Fruit fly (Drosophila melanogaster) whole organism, adult: ENCODE results near the gene CG33310.

Experiments
- CG11617 ChIP-seq: fragments of 200-800 bp; sonication (Bioruptor generic); optimal IDR thresholded peaks from 2 replicates; lab custom pipeline; 2017; ENCODE audit warnings: mild to moderate bottlenecking, missing biosample characterization, missing genetic modification reagents, missing genetic modification characterization
- CG12768 ChIP-seq: fragments of 200-800 bp; sonication (Bioruptor generic); optimal IDR thresholded peaks from 2 replicates; lab custom pipeline; 2017; ENCODE audit warnings: missing biosample characterization, missing genetic modification characterization, mild to moderate bottlenecking, moderate library complexity, missing genetic modification reagents
- CG14711 ChIP-seq: fragments of 200-800 bp; sonication (Bioruptor generic); optimal IDR thresholded peaks from 2 replicates; lab custom pipeline; 2018; ENCODE audit warnings: missing biosample characterization, mild to moderate bottlenecking, missing genetic modification characterization, moderate library complexity
- CG1620 ChIP-seq: fragments of 200-800 bp; sonication (Bioruptor generic); optimal IDR thresholded peaks from 2 replicates; lab custom pipeline; 2016; ENCODE audit warnings: missing biosample characterization, missing genetic modification characterization
- CG33017 ChIP-seq: fragments of 200-800 bp; sonication (Bioruptor generic); optimal IDR thresholded peaks from 2 replicates; lab custom pipeline; 2018; ENCODE audit warnings: missing biosample characterization, mild to moderate bottlenecking, missing genetic modification characterization, moderate library complexity
- CG5204 ChIP-seq: fragments of 200-800 bp; sonication (Bioruptor generic); optimal IDR thresholded peaks from 2 replicates; lab custom pipeline; 2016; ENCODE audit warnings: missing biosample characterization, missing genetic modification characterization
- CG7045 ChIP-seq: fragments of 200-800 bp; sonication (Bioruptor generic); optimal IDR thresholded peaks from 2 replicates; lab custom pipeline; 2017; ENCODE audit warnings: missing biosample characterization, mild to moderate bottlenecking, missing genetic modification characterization
- CG7101 ChIP-seq: fragments of 200-800 bp; sonication (Bioruptor generic); optimal IDR thresholded peaks from 2 replicates; lab custom pipeline; 2018; ENCODE audit warnings: missing biosample characterization, mild to moderate bottlenecking, missing genetic modification characterization, moderate library complexity
- Clk ChIP-seq: fragments of 200-800 bp; sonication (Bioruptor generic); optimal IDR thresholded peaks from 2 replicates; lab custom pipeline; 2017; ENCODE audit warnings: missing biosample characterization, missing genetic modification characterization
- Crg-1 ChIP-seq: fragments of 200-800 bp; sonication (Bioruptor generic); optimal IDR thresholded peaks from 2 replicates; lab custom pipeline; 2016; ENCODE audit warnings: missing biosample characterization, missing genetic modification characterization
- Hr96 ChIP-seq: fragments of 200-800 bp; sonication (Bioruptor generic); optimal IDR thresholded peaks from 2 replicates; lab custom pipeline; 2016; ENCODE audit warnings: missing biosample characterization, missing genetic modification characterization
- Mnt ChIP-seq: fragments of 200-800 bp; sonication (Bioruptor generic); optimal IDR thresholded peaks from 2 replicates; lab custom pipeline; 2016; ENCODE audit warnings: missing biosample characterization, mild to moderate bottlenecking, missing genetic modification characterization
- bab1 ChIP-seq: fragments of 200-800 bp; sonication (Bioruptor generic); optimal IDR thresholded peaks from 3 replicates; lab custom pipeline; 2019; ENCODE audit warnings: missing biosample characterization, mild to moderate bottlenecking, missing genetic modification characterization, moderate library complexity
- cic ChIP-seq: fragments of 200-800 bp; sonication (Bioruptor generic); optimal IDR thresholded peaks from 2 replicates; lab custom pipeline; 2017; ENCODE audit warnings: missing biosample characterization, mild to moderate bottlenecking, missing genetic modification characterization, moderate library complexity
- cnc ChIP-seq, 2 experiments: fragments of >200 bp; optimal IDR thresholded peaks; 2 replicates each; lab custom pipeline; 2017
- kay ChIP-seq: fragments of 200-800 bp; sonication (Bioruptor generic); peaks from one replicate; lab custom pipeline; 2016; ENCODE audit warnings: missing biosample characterization, missing genetic modification characterization, borderline replicate concordance
- ovo ChIP-seq: fragments of 200-800 bp; sonication (Bioruptor generic); optimal IDR thresholded peaks from 2 replicates; lab custom pipeline; 2016; ENCODE audit warnings: missing biosample characterization, missing genetic modification characterization
- pad ChIP-seq: fragments of 200-800 bp; sonication (Bioruptor generic); optimal IDR thresholded peaks from 3 replicates; lab custom pipeline; 2017; ENCODE audit warnings: missing biosample characterization, missing genetic modification characterization, mild to moderate bottlenecking, moderate library complexity, missing genetic modification reagents
- tj ChIP-seq: fragments of 200-800 bp; sonication (Bioruptor generic); optimal IDR thresholded peaks from 3 replicates; lab custom pipeline; 2017; ENCODE audit warnings: missing biosample characterization, mild to moderate bottlenecking, missing genetic modification characterization, moderate library complexity
- toe ChIP-seq: fragments of 200-800 bp; sonication (Bioruptor generic); optimal IDR thresholded peaks from 2 replicates; lab custom pipeline; 2016; ENCODE audit warnings: missing biosample characterization, missing genetic modification characterization

CG33310 gene

DNA sequence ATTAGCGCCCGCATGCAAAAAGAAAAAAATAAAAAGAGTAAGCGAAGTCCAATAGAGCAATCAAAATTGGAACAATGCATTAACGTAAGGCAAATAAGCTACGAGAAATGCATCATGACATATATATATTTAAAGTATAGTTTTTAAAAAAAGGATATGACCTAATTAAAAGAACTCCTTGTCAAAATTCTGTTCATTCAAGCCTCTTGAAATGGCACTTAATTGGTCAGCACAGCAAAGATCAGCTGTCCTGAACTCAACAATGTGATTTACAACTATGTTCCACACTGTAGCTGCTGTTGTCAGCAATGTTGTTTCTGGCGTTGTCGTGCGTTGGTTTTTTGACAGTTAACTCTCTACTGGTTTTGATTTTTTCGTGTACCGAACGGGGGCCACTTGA is 24.8 kb upstream of the CG33310 start:
- TF ChIP-seq CG14711 (tag; lab: Kevin White, UChicago) (no peak), CG33017 (tag; lab: Kevin White, UChicago) (no peak), toe (GFP tag; lab: Kevin White, UChicago) (no peak), tj (GFP tag; lab: Kevin White, UChicago) (no peak), cic (GFP tag; lab: Kevin White, UChicago) (no peak), bab1 (GFP tag; lab: Kevin White, UChicago) (no peak), CG11617 (GFP tag; lab: Kevin White, UChicago) (no peak), kay (GFP tag; lab: Kevin White, UChicago) (no peak), CG1620 (no peak), pad (GFP tag; lab: Kevin White, UChicago) (no peak), CG12768 (GFP tag; lab: Kevin White, UChicago) (no peak), Mnt (GFP tag; lab: Kevin White, UChicago) (no peak), Hr96 (GFP tag; lab: Kevin White, UChicago) (no peak)

DNA sequence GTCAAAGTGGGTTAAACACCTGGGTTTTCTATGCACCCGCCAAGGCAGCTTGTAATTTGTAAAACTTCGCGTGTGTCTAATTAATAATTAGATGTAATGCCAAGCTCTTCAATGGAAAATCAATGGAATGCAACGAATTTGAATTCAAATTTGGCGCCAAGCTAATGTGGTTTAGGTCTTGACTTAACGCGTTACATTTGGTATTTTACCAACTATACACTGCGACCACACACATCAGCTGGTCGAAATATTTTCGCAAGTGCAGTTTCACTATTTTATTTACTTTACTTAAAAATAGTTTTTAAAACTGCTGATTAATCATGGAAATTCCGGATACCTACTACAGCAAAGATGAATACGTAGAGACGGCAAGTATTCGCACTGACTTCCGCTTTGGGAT is 21.2 kb upstream of the CG33310 start, which contains the start of gene DCTN5-p25:
Gene DCTN5-p25, plus strand, starts transcription at position 229 of the 400 bp plus-strand sequence.
- TF ChIP-seq CG5204 (GFP tag; lab: Kevin White, UChicago) (no peak), bab1 (GFP tag; lab: Kevin White, UChicago) (peak; percentile 14)

DNA sequence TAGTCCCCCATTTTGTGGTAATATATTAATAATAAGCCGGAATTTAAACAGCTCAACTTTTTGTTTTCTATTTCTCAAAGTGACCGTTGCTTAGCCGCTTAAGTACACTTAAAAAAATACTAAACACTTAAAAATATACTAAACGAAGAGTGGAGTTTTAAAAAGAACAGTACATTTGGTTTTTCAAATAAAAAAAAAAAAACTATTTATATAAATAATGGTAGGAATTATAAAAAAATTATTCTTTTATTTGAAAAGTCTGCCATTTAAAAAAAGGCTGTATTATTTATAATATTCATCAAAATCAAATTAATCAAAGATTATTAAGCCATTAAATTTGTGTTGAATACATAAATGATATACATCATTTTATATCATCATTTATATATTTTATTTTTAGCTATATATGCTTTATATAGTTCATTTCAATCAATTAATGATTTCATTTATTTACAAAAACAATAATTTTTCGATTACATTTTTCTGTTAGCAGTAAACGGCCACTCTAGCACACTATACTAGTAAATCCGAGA is 19.3 kb upstream of the CG33310 start, which contains the start of the genes Ankrd49 and NC2beta:
Gene Ankrd49, minus strand, starts transcription at position 101 of the 533 bp plus-strand sequence.
Gene NC2beta, plus strand, starts transcription at position 483 of the 533 bp plus-strand sequence.
- no peak for TF ChIP-seq Crg-1 (GFP tag; lab: Kevin White, UChicago)
- no peak for TF ChIP-seq CG12768 (GFP tag; lab: Kevin White, UChicago)
- no peak for TF ChIP-seq ovo (GFP tag; lab: Kevin White, UChicago)
- no peak for TF ChIP-seq Hr96 (GFP tag; lab: Kevin White, UChicago)
- no peak for TF ChIP-seq CG33017 (tag; lab: Kevin White, UChicago)
- no peak for TF ChIP-seq CG7045 (GFP tag; lab: Kevin White, UChicago)
- no peak for TF ChIP-seq cic (GFP tag; lab: Kevin White, UChicago)
- no peak for TF ChIP-seq bab1 (GFP tag; lab: Kevin White, UChicago)
- TF ChIP-seq Mnt (GFP tag; lab: Kevin White, UChicago): no peak
- TF ChIP-seq kay (GFP tag; lab: Kevin White, UChicago): no peak
- no peak for TF ChIP-seq tj (GFP tag; lab: Kevin White, UChicago)

DNA sequence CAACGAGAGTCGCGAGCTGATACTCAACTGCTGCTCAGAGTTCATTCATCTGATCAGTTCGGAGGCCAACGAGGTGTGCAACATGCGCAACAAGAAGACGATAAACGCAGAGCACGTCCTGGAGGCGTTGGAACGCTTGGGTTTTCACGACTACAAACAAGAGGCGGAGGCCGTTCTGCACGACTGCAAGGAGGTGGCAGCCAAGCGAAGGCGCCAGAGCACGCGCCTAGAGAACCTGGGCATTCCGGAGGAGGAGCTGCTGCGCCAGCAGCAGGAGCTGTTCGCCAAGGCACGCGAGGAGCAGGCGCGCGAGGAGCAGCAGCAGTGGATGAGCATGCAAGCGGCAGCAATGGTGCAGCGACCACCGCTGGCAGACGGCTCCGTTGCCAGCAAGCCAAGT is 18.6 kb upstream of the CG33310 start:
- TF ChIP-seq cnc (optimal IDR thresholded peaks at IDR 0.05; lab: Kevin White, UChicago) (no peak), CG7045 (GFP tag; lab: Kevin White, UChicago) (no peak), CG33017 (tag; lab: Kevin White, UChicago) (no peak), CG11617 (GFP tag; lab: Kevin White, UChicago) (no peak), Crg-1 (GFP tag; lab: Kevin White, UChicago) (no peak), Clk (GFP tag; lab: Kevin White, UChicago) (no peak), CG1620 (no peak), CG14711 (tag; lab: Kevin White, UChicago) (no peak), CG12768 (GFP tag; lab: Kevin White, UChicago) (no peak), cic (GFP tag; lab: Kevin White, UChicago) (no peak), toe (GFP tag; lab: Kevin White, UChicago) (no peak), kay (GFP tag; lab: Kevin White, UChicago) (no peak), pad (GFP tag; lab: Kevin White, UChicago) (no peak), tj (GFP tag; lab: Kevin White, UChicago) (no peak), ovo (GFP tag; lab: Kevin White, UChicago) (no peak), CG5204 (GFP tag; lab: Kevin White, UChicago) (no peak), CG7101 (tag; lab: Kevin White, UChicago) (no peak), bab1 (GFP tag; lab: Kevin White, UChicago) (no peak), Mnt (GFP tag; lab: Kevin White, UChicago) (no peak), Hr96 (GFP tag; lab: Kevin White, UChicago) (no peak)

DNA sequence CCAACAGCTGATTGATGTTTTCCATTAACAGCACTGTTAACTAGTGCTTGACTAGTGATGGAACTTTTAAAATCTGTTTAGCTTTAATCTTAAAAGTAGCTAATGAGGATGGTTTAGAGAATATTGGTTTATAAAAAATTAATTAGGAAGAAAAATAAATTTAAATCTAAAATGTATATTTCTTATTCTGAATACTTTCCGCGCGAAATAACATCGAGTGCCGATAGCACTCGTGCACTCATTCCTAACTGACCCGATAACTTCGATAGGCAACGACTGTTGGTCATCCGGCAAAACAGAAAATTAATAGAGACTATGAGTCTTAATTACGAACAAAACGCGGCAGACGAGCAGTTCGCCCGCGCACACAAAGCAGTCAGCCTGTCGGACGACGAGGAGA is 17.0 kb upstream of the CG33310 start, which contains the start of the genes THG and Rnmt:
Gene THG, minus strand, starts transcription at position 22 of the 400 bp plus-strand sequence.
Gene Rnmt, plus strand, starts transcription at position 237 of the 400 bp plus-strand sequence.
- peak; percentile 75 for TF ChIP-seq CG14711 (tag; lab: Kevin White, UChicago)
- peak; percentile 47 for TF ChIP-seq CG12768 (GFP tag; lab: Kevin White, UChicago)
- peak; percentile 83 for TF ChIP-seq CG7101 (tag; lab: Kevin White, UChicago)
- TF ChIP-seq ovo (GFP tag; lab: Kevin White, UChicago): peak; percentile 28
- peak; percentile 63 for TF ChIP-seq CG7045 (GFP tag; lab: Kevin White, UChicago)
- peak; percentile 20 for TF ChIP-seq Crg-1 (GFP tag; lab: Kevin White, UChicago)
- TF ChIP-seq kay (GFP tag; lab: Kevin White, UChicago): no peak
- TF ChIP-seq cic (GFP tag; lab: Kevin White, UChicago): no peak
- TF ChIP-seq CG1620: peak; percentile 71
- TF ChIP-seq CG33017 (tag; lab: Kevin White, UChicago): peak; percentile 70
- peak; percentile 26 for TF ChIP-seq pad (GFP tag; lab: Kevin White, UChicago)
- TF ChIP-seq tj (GFP tag; lab: Kevin White, UChicago): peak; percentile 43
- peak; percentile 78 for TF ChIP-seq toe (GFP tag; lab: Kevin White, UChicago)
- TF ChIP-seq Clk (GFP tag; lab: Kevin White, UChicago): peak; percentile 30
- peak; percentile 63 for TF ChIP-seq CG5204 (GFP tag; lab: Kevin White, UChicago)
- TF ChIP-seq bab1 (GFP tag; lab: Kevin White, UChicago): peak; percentile 88
- TF ChIP-seq Mnt (GFP tag; lab: Kevin White, UChicago): peak; percentile 65
- peak; percentile 75 for TF ChIP-seq CG11617 (GFP tag; lab: Kevin White, UChicago)
- no peak for TF ChIP-seq cnc (optimal IDR thresholded peaks at IDR 0.05; lab: Kevin White, UChicago)
- peak; percentile 65 for TF ChIP-seq Hr96 (GFP tag; lab: Kevin White, UChicago)
